Worm (Caenorhabditis elegans): ENCODE measurements around the gene F16F9.1.

F16F9.1 gene

DNA sequence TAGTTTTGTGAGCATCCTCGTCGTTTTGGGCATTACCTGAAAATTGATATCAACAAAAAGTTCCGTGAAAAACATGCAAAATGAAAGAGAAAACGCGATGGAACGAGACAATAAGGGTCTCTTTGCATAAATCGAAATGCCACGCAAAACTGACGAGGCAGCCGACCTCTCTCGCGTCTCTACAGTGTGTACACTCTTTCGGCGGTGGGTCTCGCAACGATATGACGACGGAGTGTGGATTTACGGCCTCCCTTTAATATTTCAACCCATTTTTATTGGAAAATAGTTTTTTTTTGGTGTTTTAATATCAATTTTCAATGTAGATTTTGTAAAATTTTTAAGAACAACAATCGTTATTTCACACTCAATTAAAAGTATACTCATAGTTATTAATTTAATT lies 24.2 kb upstream of the F16F9.1 start, which contains the start of gene tag-123 (continued):
- peak; percentile 37 for TF ChIP-seq F10B5.3 (tag; optimal IDR thresholded peaks at IDR 0.05)
- no peak for TF ChIP-seq ceh-32 (tag; optimal IDR thresholded peaks at IDR 0.05; ENCODE audit: poor library complexity)
- no peak for TF ChIP-seq tag-97 (GFP tag; IDR thresholded peaks at IDR 0.05)
- no peak for TF ChIP-seq dmd-6 (GFP tag; IDR thresholded peaks at IDR 0.05)
- no peak for TF ChIP-seq mdt-29 (GFP tag; IDR thresholded peaks at IDR 0.05)
- peak; percentile 7 for TF ChIP-seq nhr-25 (tag; optimal IDR thresholded peaks at IDR 0.05; ENCODE audit: borderline replicate concordance, insufficient read depth)
- no peak for TF ChIP-seq lin-15B (tag; optimal IDR thresholded peaks at IDR 0.05)
- TF ChIP-seq lin-38 (GFP tag; IDR thresholded peaks at IDR 0.05) = no peak
- TF ChIP-seq snpc-4 (tag; optimal IDR thresholded peaks at IDR 0.05) = no peak
- peak; percentile 16 for TF ChIP-seq nhr-28 (tag; optimal IDR thresholded peaks at IDR 0.05)
- no peak for TF ChIP-seq ceh-82 (tag; optimal IDR thresholded peaks at IDR 0.05)
- TF ChIP-seq vab-7 (GFP tag; IDR thresholded peaks at IDR 0.05) = no peak
- no peak for TF ChIP-seq snpc-1.2 (GFP tag; IDR thresholded peaks at IDR 0.05)
- no peak for TF ChIP-seq zag-1 (tag; optimal IDR thresholded peaks at IDR 0.05)
- peak; percentile 46 for TF ChIP-seq fkh-10 (GFP tag; optimal IDR thresholded peaks at IDR 0.05)
- TF ChIP-seq ceh-62 (tag; optimal IDR thresholded peaks at IDR 0.05) = no peak
- no peak for TF ChIP-seq zip-2 (tag; optimal IDR thresholded peaks at IDR 0.05)
- no peak for TF ChIP-seq daf-19 (GFP tag; conservative IDR thresholded peaks at IDR 0.05)
- no peak for TF ChIP-seq unc-39 (tag; optimal IDR thresholded peaks at IDR 0.05)
- no peak for TF ChIP-seq nhr-11 (tag; optimal IDR thresholded peaks at IDR 0.05)
- TF ChIP-seq Y75B8A.6 (GFP tag; IDR thresholded peaks at IDR 0.05) = no peak
- TF ChIP-seq dpl-1 (GFP tag; optimal IDR thresholded peaks at IDR 0.05) = peak; percentile 59
- TF ChIP-seq egl-43 (GFP tag; IDR thresholded peaks at IDR 0.05) = no peak
- no peak for TF ChIP-seq F49E8.2 (tag; optimal IDR thresholded peaks at IDR 0.05; ENCODE audit: borderline replicate concordance)
- no peak for TF ChIP-seq madf-5 (GFP tag; IDR thresholded peaks at IDR 0.05)
- TF ChIP-seq arid-1 (GFP tag; conservative IDR thresholded peaks at IDR 0.05) = 0 out of 2 replicates have a peak, but pooled peaks have one; percentile 15
- no peak for TF ChIP-seq cey-2 (tag; optimal IDR thresholded peaks at IDR 0.05; ENCODE audit: borderline replicate concordance, insufficient read depth)
- no peak for TF ChIP-seq D1046.2 (GFP tag; IDR thresholded peaks at IDR 0.05)
- no peak for TF ChIP-seq lir-3 (tag; optimal IDR thresholded peaks at IDR 0.05)
- no peak for TF ChIP-seq F44E2.7 (GFP tag; IDR thresholded peaks at IDR 0.05)
- TF ChIP-seq duxl-1 (tag; optimal IDR thresholded peaks at IDR 0.05; ENCODE audit: poor library complexity) = no peak
- no peak for TF ChIP-seq ceh-20 (GFP tag; IDR thresholded peaks at IDR 0.05)
- TF ChIP-seq set-16 (GFP tag; IDR thresholded peaks at IDR 0.05) = no peak
- TF ChIP-seq unc-62 (GFP tag; optimal IDR thresholded peaks at IDR 0.05 in 1 of 2) = no peak
- no peak for TF ChIP-seq unc-62 (tag; optimal IDR thresholded peaks at IDR 0.05)
- no peak for TF ChIP-seq nhr-76 (tag; optimal IDR thresholded peaks at IDR 0.05)
- TF ChIP-seq nhr-10 (tag; optimal IDR thresholded peaks at IDR 0.05) = no peak
- 0 out of 2 replicates have a peak, but pooled peaks have one; percentile 19 for TF ChIP-seq T26A8.4 (GFP tag; IDR thresholded peaks at IDR 0.05)
- no peak for TF ChIP-seq nhr-42 (GFP tag; IDR thresholded peaks at IDR 0.05)
- TF ChIP-seq nhr-237 (tag; optimal IDR thresholded peaks at IDR 0.05) = no peak
- TF ChIP-seq hlh-11 (tag; optimal IDR thresholded peaks at IDR 0.05) = peak; percentile 32
- TF ChIP-seq attf-4 (tag; optimal IDR thresholded peaks at IDR 0.05) = no peak
- TF ChIP-seq Y5F2A.4 (GFP tag; optimal IDR thresholded peaks at IDR 0.05) = no peak
- no peak for TF ChIP-seq dmd-9 (GFP tag; IDR thresholded peaks at IDR 0.05)
- no peak for TF ChIP-seq F37D6.2 (tag; optimal IDR thresholded peaks at IDR 0.05)
- TF ChIP-seq zip-11 (GFP tag; IDR thresholded peaks at IDR 0.05) = no peak
- no peak for TF ChIP-seq zfp-3 (GFP tag; conservative IDR thresholded peaks at IDR 0.05)
- no peak for TF ChIP-seq ztf-7 (tag; optimal IDR thresholded peaks at IDR 0.05)
- TF ChIP-seq mes-2 (tag; optimal IDR thresholded peaks at IDR 0.05; ENCODE audit: poor library complexity, severe bottlenecking) = peak; percentile 77
- TF ChIP-seq ztf-11 (tag; optimal IDR thresholded peaks at IDR 0.05) = no peak
- TF ChIP-seq pha-4 (GFP tag; IDR thresholded peaks at IDR 0.05) = 0 out of 2 replicates have a peak, but pooled peaks have one; percentile 9
- TF ChIP-seq pha-4 (tag; optimal IDR thresholded peaks at IDR 0.05) = peak; percentile 68
